Worm (Caenorhabditis elegans) whole organism, late embryonic: ENCODE results near the gene srh-200.

Experiments used
- ama-1 ChIP-seq: fragments of 150-350 bp; optimal IDR thresholded peaks from 2 replicates; lab custom pipeline; 2014
- ceh-34 ChIP-seq: sonication (generic microtip); optimal IDR thresholded peaks from 2 replicates; lab custom pipeline; 2016; ENCODE audit warnings: mild to moderate bottlenecking, missing genetic modification characterization, missing compliant biosample characterization
- gmeb-2 ChIP-seq: sonication (generic microtip); optimal IDR thresholded peaks from 2 replicates; lab custom pipeline; 2016; ENCODE audit warnings: missing genetic modification characterization, inconsistent platforms, missing compliant biosample characterization
- pag-3 ChIP-seq: sonication (generic microtip); optimal IDR thresholded peaks from 2 replicates; lab custom pipeline; 2016; ENCODE audit warnings: missing compliant biosample characterization, missing genetic modification characterization, borderline replicate concordance

DNA sequence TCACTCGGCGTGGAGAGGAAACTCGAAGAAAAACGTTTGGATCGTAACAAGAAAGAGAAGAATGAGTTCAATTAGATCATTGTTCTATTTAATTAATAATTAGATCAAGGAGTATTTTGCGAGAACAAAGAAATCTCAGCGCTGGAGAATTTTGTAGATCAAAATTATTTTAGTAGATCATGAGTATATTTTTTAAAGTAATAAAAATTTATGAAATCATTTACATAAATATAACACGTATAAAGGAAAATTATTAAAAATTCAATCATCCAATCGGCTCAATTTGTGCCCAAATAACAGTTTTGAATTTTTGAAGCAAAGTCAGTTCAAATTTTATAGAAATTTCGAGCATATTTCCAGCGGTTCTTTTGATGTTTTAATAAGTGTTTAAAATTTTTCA is 29.3 kb downstream of the srh-200 start, which contains the start of gene C50E3.13:
- TF ChIP-seq gmeb-2 (no peak), ceh-34 (tag; lab: Kevin White, UChicago) (no peak), pag-3 (tag; lab: Kevin White, UChicago) (no peak), ama-1 (lab: Kevin White, UChicago) (no peak)
